Fruit fly (Drosophila melanogaster) whole organism, pupa: ENCODE results near the gene drl.

ENCODE experiments used
- CG32121 ChIP-seq: fragments of 200-800 bp; sonication (Bioruptor generic); IDR thresholded peaks from 2 replicates; pipeline ENCODE4 v1.3.6; 2022; ENCODE audit warnings: missing biosample characterization, missing genetic modification characterization
- CG8159 ChIP-seq: fragments of 200-800 bp; sonication (Bioruptor generic); optimal IDR thresholded peaks from 3 replicates; lab custom pipeline; 2018; ENCODE audit warnings: missing biosample characterization, mild to moderate bottlenecking, missing genetic modification characterization, moderate library complexity
- CG9948 ChIP-seq: fragments of 200-800 bp; sonication (Bioruptor generic); optimal IDR thresholded peaks from 2 replicates; lab custom pipeline; 2018; ENCODE audit warnings: missing biosample characterization, mild to moderate bottlenecking, missing genetic modification characterization, moderate library complexity
- rn ChIP-seq: fragments of 200-800 bp; sonication (Bioruptor generic); IDR thresholded peaks from 2 replicates; pipeline ENCODE4 v1.3.6; 2022; ENCODE audit warnings: missing biosample characterization, missing genetic modification characterization

DNA sequence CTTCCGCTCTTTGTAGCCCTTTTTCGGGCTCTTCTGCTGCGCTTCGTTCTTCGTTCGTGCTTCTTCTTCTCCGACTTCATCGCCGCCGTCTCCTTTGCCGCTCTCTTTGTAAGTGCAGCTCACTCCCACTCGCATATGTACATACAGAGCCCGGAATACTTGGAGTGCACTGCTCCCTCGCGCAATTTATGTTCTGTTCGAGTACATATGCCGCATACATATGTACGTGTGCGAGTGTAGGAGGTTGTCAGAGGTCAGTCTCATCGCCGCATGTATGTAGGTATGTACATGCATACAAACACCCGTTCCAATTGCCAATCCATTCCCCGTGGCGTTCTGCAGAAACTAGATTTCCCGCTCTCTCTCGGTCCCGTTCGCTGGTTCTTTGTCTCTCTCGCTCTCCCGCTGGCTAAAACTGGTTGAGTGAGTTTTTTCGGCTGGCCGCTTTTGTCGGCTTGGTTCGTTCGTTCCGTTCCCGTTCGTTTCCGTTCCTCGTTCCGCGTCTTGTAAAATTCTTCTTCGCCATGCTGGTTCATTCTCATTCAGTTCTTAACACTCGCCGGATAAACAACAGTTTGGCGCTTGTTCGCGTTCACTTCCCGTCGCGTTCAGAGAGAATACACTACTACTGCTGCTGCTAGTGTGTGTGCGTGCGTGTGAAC lies 32.0 kb upstream of the drl start:
- TF ChIP-seq CG9948 (tag; lab: Kevin White, UChicago) = no peak
- TF ChIP-seq CG32121 = no peak; the same call in 1 of the 2 replicates
- TF ChIP-seq CG8159 (tag; lab: Kevin White, UChicago) = peak; percentile 45
- no peak for TF ChIP-seq rn
